Worm (Caenorhabditis elegans) whole organism, L1 larva: ENCODE data around the gene Y55B1AR.4.

Source experiments
- fos-1 ChIP-seq: fragments of 150-350 bp; optimal IDR thresholded peaks from 2 replicates; lab custom pipeline; 2014; ENCODE audit warnings: missing biosample characterization, missing genetic modification characterization
- lin-15B ChIP-seq: fragments of 150-350 bp; sonication (generic microtip); optimal IDR thresholded peaks from 3 replicates; lab custom pipeline; 2014; ENCODE audit warnings: missing biosample characterization, missing genetic modification characterization
- sox-4 ChIP-seq: sonication (generic microtip); optimal IDR thresholded peaks from 2 replicates; lab custom pipeline; 2016; ENCODE audit warnings: missing genetic modification characterization, missing compliant biosample characterization
- ztf-11 ChIP-seq, 2 experiments: sonication (generic microtip); optimal IDR thresholded peaks; 2 replicates each; lab custom pipeline; 2016 to 2017; ENCODE audit warnings: missing genetic modification characterization in 2 of 2, missing biosample characterization in 1 of 2, missing compliant biosample characterization in 1 of 2

- TF ChIP-seq sox-4 (tag; lab: Kevin White, UChicago) (peak; percentile 6), fos-1 (tag; lab: Kevin White, UChicago) (no peak), ztf-11 (tag; optimal IDR thresholded peaks at IDR 0.05; lab: Kevin White, UChicago) (no peak), lin-15B (tag; lab: Kevin White, UChicago) (no peak)
Measured at ce11 chrIII:634618-635017, 29.3 kb upstream of the Y55B1AR.4 start, which contains the start of gene fem-2.
